Fruit fly (Drosophila melanogaster) whole organism, embryonic: Measurements from ENCODE around the gene pyd.

Experiments used
- CG1602 ChIP-seq: fragments of 200-800 bp; sonication (Bioruptor generic); optimal IDR thresholded peaks from 3 replicates; lab custom pipeline; 2016; ENCODE audit warnings: missing biosample characterization, missing genetic modification characterization
- CG17186 ChIP-seq: fragments of 200-800 bp; sonication (Bioruptor generic); optimal IDR thresholded peaks from 3 replicates; lab custom pipeline; 2017; ENCODE audit warnings: missing biosample characterization, missing genetic modification reagents, missing genetic modification characterization
- CG4617 ChIP-seq: fragments of 200-800 bp; sonication (Bioruptor generic); optimal IDR thresholded peaks from 3 replicates; lab custom pipeline; 2016; ENCODE audit warnings: missing biosample characterization, missing genetic modification characterization, borderline replicate concordance
- nau ChIP-seq: fragments of 200-800 bp; sonication (Bioruptor generic); optimal IDR thresholded peaks from 3 replicates; lab custom pipeline; 2017; ENCODE audit warnings: missing biosample characterization, mild to moderate bottlenecking, missing genetic modification characterization, missing genetic modification reagents
- nerfin-2 ChIP-seq: fragments of 200-800 bp; sonication (Bioruptor generic); IDR thresholded peaks from 2 replicates; pipeline ENCODE4 v1.3.6; 2022; ENCODE audit warnings: missing biosample characterization, missing genetic modification characterization; ENCODE audit not compliant: partially characterized antibody

- TF ChIP-seq nau (no peak), CG1602 (GFP tag; lab: Kevin White, UChicago) (no peak), CG4617 (GFP tag; lab: Kevin White, UChicago) (no peak), nerfin-2 (no peak), CG17186 (GFP tag; lab: Kevin White, UChicago) (no peak)
Measured at dm6 chr3R:8853706-8854105, 78.0 kb downstream of the pyd start.
